Fruit fly (Drosophila melanogaster) whole organism, embryonic: Measurements from ENCODE around the gene PAPLA1.
A peak's percentile ranks its signal among the peaks of the same experiment; 100 is the strongest.

ENCODE experiments used
- CG14667 ChIP-seq: fragments of 200-800 bp; sonication (Bioruptor generic); IDR thresholded peaks from 2 replicates; pipeline ENCODE4 v1.3.6; 2022; ENCODE audit warnings: missing biosample characterization, missing genetic modification characterization
- CG15073 ChIP-seq: fragments of 200-800 bp; sonication (Bioruptor generic); optimal IDR thresholded peaks from 2 replicates; lab custom pipeline; 2016; ENCODE audit warnings: missing biosample characterization, missing genetic modification characterization
- CG15269 ChIP-seq: fragments of 200-800 bp; sonication (Bioruptor generic); optimal IDR thresholded peaks from 2 replicates; lab custom pipeline; 2018; ENCODE audit warnings: missing biosample characterization, mild to moderate bottlenecking, missing genetic modification characterization, moderate library complexity
- CG17359 ChIP-seq: fragments of 200-800 bp; sonication (Bioruptor generic); optimal IDR thresholded peaks from 3 replicates; lab custom pipeline; 2018; ENCODE audit warnings: missing biosample characterization, mild to moderate bottlenecking, missing genetic modification characterization, moderate library complexity
- CG17385 ChIP-seq: fragments of 200-800 bp; sonication (Bioruptor generic); optimal IDR thresholded peaks from 3 replicates; lab custom pipeline; 2018; ENCODE audit warnings: missing biosample characterization, mild to moderate bottlenecking, missing genetic modification characterization
- CG1832 ChIP-seq: fragments of 200-800 bp; sonication (Bioruptor generic); optimal IDR thresholded peaks from 2 replicates; lab custom pipeline; 2017; ENCODE audit warnings: missing biosample characterization, mild to moderate bottlenecking, missing genetic modification characterization, inconsistent platforms
- CG3163 ChIP-seq: fragments of 200-800 bp; sonication (Bioruptor generic); optimal IDR thresholded peaks from 3 replicates; lab custom pipeline; 2016; ENCODE audit warnings: missing biosample characterization, missing genetic modification characterization
- CG32532 ChIP-seq: fragments of 200-800 bp; sonication (Bioruptor generic); IDR thresholded peaks from 2 replicates; pipeline ENCODE4 v1.3.6; 2022; ENCODE audit warnings: missing biosample characterization, missing genetic modification characterization
- CG7745 ChIP-seq: fragments of 200-800 bp; sonication (Bioruptor generic); optimal IDR thresholded peaks from 2 replicates; lab custom pipeline; 2018; ENCODE audit warnings: missing biosample characterization, mild to moderate bottlenecking, missing genetic modification characterization, moderate library complexity
- CG8478 ChIP-seq: fragments of >200 bp; optimal IDR thresholded peaks from 2 replicates; lab custom pipeline; 2018
- CG9797 ChIP-seq: fragments of 200-800 bp; sonication (Bioruptor generic); optimal IDR thresholded peaks from 3 replicates; lab custom pipeline; 2018; ENCODE audit warnings: missing biosample characterization, mild to moderate bottlenecking, missing genetic modification characterization
- CkIIα-i1 ChIP-seq: fragments of 200-800 bp; sonication (Bioruptor generic); IDR thresholded peaks from 2 replicates; pipeline ENCODE4 v1.3.6; 2022; ENCODE audit warnings: missing biosample characterization, missing genetic modification characterization
- E2f2 ChIP-seq: fragments of 200-800 bp; sonication (Bioruptor generic); IDR thresholded peaks from 2 replicates; pipeline ENCODE4 v1.3.6; 2022; ENCODE audit warnings: missing biosample characterization, missing genetic modification characterization
- Fer1 ChIP-seq: fragments of 200-800 bp; sonication (Bioruptor generic); optimal IDR thresholded peaks from 2 replicates; lab custom pipeline; 2017; ENCODE audit warnings: missing biosample characterization, mild to moderate bottlenecking, missing genetic modification characterization
- HHEX ChIP-seq: fragments of 200-800 bp; sonication (Bioruptor generic); optimal IDR thresholded peaks from 3 replicates; lab custom pipeline; 2017; ENCODE audit warnings: missing biosample characterization, mild to moderate bottlenecking, missing genetic modification characterization, missing genetic modification reagents
- Hr39 ChIP-seq: fragments of >200 bp; optimal IDR thresholded peaks from 2 replicates; lab custom pipeline; 2017
- MBD-R2 ChIP-seq: fragments of 200-800 bp; sonication (Bioruptor generic); IDR thresholded peaks from 2 replicates; pipeline ENCODE4 v1.3.6; 2022; ENCODE audit warnings: missing biosample characterization, missing genetic modification characterization
- Med ChIP-seq: fragments of 200-800 bp; sonication (Bioruptor generic); peaks from one replicate; lab custom pipeline; 2016; ENCODE audit warnings: missing biosample characterization, missing genetic modification characterization, mild to moderate bottlenecking, inconsistent platforms, moderate library complexity
- Pdp1 ChIP-seq, 2 experiments: fragments of 200-800 bp; sonication (Bioruptor generic); optimal IDR thresholded peaks; 3 replicates each; lab custom pipeline; 2016; ENCODE audit warnings: missing biosample characterization in 2 of 2, missing genetic modification characterization in 2 of 2, mild to moderate bottlenecking in 1 of 2, moderate library complexity in 1 of 2
- Sox100B ChIP-seq: fragments of 200-800 bp; sonication (Bioruptor generic); optimal IDR thresholded peaks from 3 replicates; lab custom pipeline; 2018; ENCODE audit warnings: missing biosample characterization, mild to moderate bottlenecking, missing genetic modification characterization
- Trl ChIP-seq, 3 experiments: fragments of >200 bp in 2 of 3; fragments of 200-800 bp in 1 of 3; sonication (Bioruptor generic) in 1 of 3; optimal IDR thresholded peaks; 2 replicates in 1 of 3; 3 replicates in 2 of 3; lab custom pipeline; 2016 to 2017; ENCODE audit warnings: missing biosample characterization in 1 of 3, missing genetic modification characterization in 1 of 3
- Vsx1 ChIP-seq: fragments of 200-800 bp; sonication (Bioruptor generic); optimal IDR thresholded peaks from 2 replicates; lab custom pipeline; 2017; ENCODE audit warnings: missing biosample characterization, mild to moderate bottlenecking, missing genetic modification characterization, missing genetic modification reagents
- ato ChIP-seq: fragments of 200-800 bp; sonication (Bioruptor generic); IDR thresholded peaks from 2 replicates; pipeline ENCODE4 v1.3.6; 2022; ENCODE audit warnings: missing biosample characterization, missing genetic modification characterization; ENCODE audit not compliant: partially characterized antibody
- bsh ChIP-seq, 2 experiments: fragments of 200-800 bp; sonication (Bioruptor generic); optimal IDR thresholded peaks; 2 replicates each; lab custom pipeline; 2017 to 2018; ENCODE audit warnings: mild to moderate bottlenecking in 2 of 2, missing biosample characterization in 2 of 2, missing genetic modification characterization in 2 of 2, moderate library complexity in 1 of 2
- cg ChIP-seq: fragments of 200-800 bp; sonication (Bioruptor generic); optimal IDR thresholded peaks from 3 replicates; lab custom pipeline; 2019; ENCODE audit warnings: missing biosample characterization, mild to moderate bottlenecking, missing genetic modification characterization, moderate library complexity
- chinmo ChIP-seq: fragments of 200-800 bp; sonication (Bioruptor generic); IDR thresholded peaks from 4 replicates; pipeline ENCODE4 v1.3.6; 2022; ENCODE audit warnings: missing biosample characterization, missing genetic modification characterization; ENCODE audit not compliant: partially characterized antibody
- dan ChIP-seq: fragments of 200-800 bp; sonication (Bioruptor generic); IDR thresholded peaks from 2 replicates; pipeline ENCODE4 v1.3.6; 2022; ENCODE audit warnings: missing biosample characterization, missing genetic modification characterization
- ftz-f1 ChIP-seq: fragments of 200-800 bp; sonication (Bioruptor generic); optimal IDR thresholded peaks from 2 replicates; lab custom pipeline; 2016; ENCODE audit warnings: missing biosample characterization, missing genetic modification characterization
- gem ChIP-seq: fragments of 200-800 bp; sonication (Bioruptor generic); optimal IDR thresholded peaks from 2 replicates; lab custom pipeline; 2019; ENCODE audit warnings: missing biosample characterization, mild to moderate bottlenecking, missing genetic modification characterization, moderate library complexity
- her ChIP-seq: fragments of 200-800 bp; sonication (Bioruptor generic); optimal IDR thresholded peaks from 2 replicates; lab custom pipeline; 2016; ENCODE audit warnings: missing biosample characterization, missing genetic modification characterization
- kni ChIP-seq: fragments of 200-800 bp; sonication (Bioruptor generic); optimal IDR thresholded peaks from 3 replicates; lab custom pipeline; 2017; ENCODE audit warnings: mild to moderate bottlenecking, missing biosample characterization, missing genetic modification reagents, missing genetic modification characterization
- prd ChIP-seq, 3 experiments: fragments of >200 bp in 2 of 3; fragments of 200-800 bp in 1 of 3; sonication (Bioruptor generic) in 1 of 3; optimal IDR thresholded peaks in 2 of 3; IDR thresholded peaks in 1 of 3; 2 replicates in 2 of 3; 3 replicates in 1 of 3; pipeline versions ENCODE4 v1.3.6 to Lab custom; 2017 to 2022; ENCODE audit warnings: missing biosample characterization in 1 of 3, missing genetic modification characterization in 1 of 3
- sens ChIP-seq: fragments of 200-800 bp; sonication (Bioruptor generic); peaks from one replicate; lab custom pipeline; 2016; ENCODE audit warnings: missing biosample characterization, missing genetic modification characterization
- so ChIP-seq: fragments of 200-800 bp; sonication (Bioruptor generic); IDR thresholded peaks from 3 replicates; pipeline ENCODE4 v1.3.6; 2022; ENCODE audit warnings: missing biosample characterization, missing genetic modification characterization
- toy ChIP-seq: fragments of 200-800 bp; sonication (Bioruptor generic); IDR thresholded peaks from 2 replicates; pipeline ENCODE4 v1.3.6; 2022; ENCODE audit warnings: missing biosample characterization, missing genetic modification characterization
- wek ChIP-seq: fragments of 200-800 bp; sonication (Bioruptor generic); optimal IDR thresholded peaks from 3 replicates; lab custom pipeline; 2018; ENCODE audit warnings: missing biosample characterization, mild to moderate bottlenecking, missing genetic modification characterization, moderate library complexity

PAPLA1 gene

DNA sequence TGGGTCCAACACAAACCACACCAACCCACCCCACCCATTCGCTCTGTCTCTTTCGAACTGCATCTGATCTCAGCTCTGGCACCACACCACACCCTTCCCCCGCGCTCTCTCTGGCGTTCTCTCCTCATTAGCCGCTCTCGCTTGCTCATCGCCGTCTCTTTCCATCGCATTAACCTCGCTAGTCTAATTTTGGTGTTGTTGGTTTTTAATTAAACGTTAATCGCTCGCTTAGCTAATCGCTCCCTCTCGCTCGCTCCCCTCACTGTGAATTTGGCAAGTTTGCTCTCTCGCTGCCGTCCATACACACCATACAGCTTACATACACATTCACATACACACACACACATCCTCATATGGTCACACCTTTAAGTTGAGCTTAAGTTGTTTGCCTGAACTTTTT is 55.3 kb downstream of the PAPLA1 start (continued):
- TF ChIP-seq CG1832 (GFP tag; lab: Kevin White, UChicago): peak; percentile 75
- peak; percentile 99 for TF ChIP-seq Vsx1 (GFP tag; lab: Kevin White, UChicago)
- TF ChIP-seq CG32532 (GFP tag; lab: Robert Waterston, UW): peak; percentile 8; the same call in 1 of the 2 replicates
- peak; percentile 61 for TF ChIP-seq ftz-f1
- peak; percentile 2 for TF ChIP-seq her (GFP tag; lab: Kevin White, UChicago)
- peak; percentile 79 for TF ChIP-seq cg (GFP tag; lab: Kevin White, UChicago)
- TF ChIP-seq CkIIα-i1: no peak
- TF ChIP-seq CG3163: peak; percentile 15
- TF ChIP-seq sens: peak; percentile 41
- TF ChIP-seq ato: no peak
- TF ChIP-seq MBD-R2 (GFP tag; lab: Robert Waterston, UW): 0 out of 2 replicates have a peak, but pooled peaks have one; percentile 8
- peak; percentile 95; the same call in 3 of the 4 replicates for TF ChIP-seq chinmo (GFP tag; lab: Robert Waterston, UW)
- TF ChIP-seq so: no peak
- peak; percentile 50 for TF ChIP-seq CG7745
- TF ChIP-seq Trl (optimal IDR thresholded peaks at IDR 0.05; lab: Kevin White, UChicago): peak; percentile 95 to 96
- no peak for TF ChIP-seq Trl (GFP tag; optimal IDR thresholded peaks at IDR 0.05; lab: Kevin White, UChicago)
- peak; percentile 63 for TF ChIP-seq kni (GFP tag; lab: Kevin White, UChicago)
- peak in 1 of 2 experiments; percentile 35 for TF ChIP-seq Pdp1 (GFP tag; optimal IDR thresholded peaks at IDR 0.05; lab: Kevin White, UChicago)
- peak; percentile 23 for TF ChIP-seq Fer1
- TF ChIP-seq CG15269 (tag; lab: Kevin White, UChicago): no peak
- peak; percentile 5 for TF ChIP-seq wek (GFP tag; lab: Kevin White, UChicago)
- TF ChIP-seq toy (GFP tag; lab: Robert Waterston, UW): no peak
- TF ChIP-seq Med (GFP tag; lab: Kevin White, UChicago): peak; percentile 66

DNA sequence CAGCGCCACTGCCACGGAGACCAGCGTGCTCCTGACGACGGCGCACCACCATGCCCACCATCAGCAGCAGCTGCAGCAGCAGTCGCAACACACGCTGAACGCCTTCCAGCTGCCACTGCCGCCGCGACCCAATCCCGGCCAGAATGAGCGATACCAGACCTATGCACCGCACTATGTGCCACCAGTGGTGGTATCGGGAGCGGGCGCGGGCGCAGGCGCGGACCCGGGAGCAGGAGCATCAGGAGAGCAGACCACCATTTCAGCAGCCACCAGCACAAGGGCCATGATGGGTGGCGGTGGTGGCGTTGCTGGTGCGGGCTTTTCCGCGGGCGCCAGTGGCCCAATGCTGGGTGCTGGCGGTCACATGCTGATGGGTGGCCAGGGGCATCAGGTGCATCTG is 56.4 kb downstream of the PAPLA1 start:
- TF ChIP-seq Hr39 (peak; percentile 100), E2f2 (GFP tag; lab: Robert Waterston, UW) (no peak), bsh (GFP tag; optimal IDR thresholded peaks at IDR 0.05; lab: Kevin White, UChicago) (no peak), CG8478 (lab: Kevin White, UChicago) (peak; percentile 85), CG17359 (tag; lab: Kevin White, UChicago) (no peak), CkIIα-i1 (0 out of 2 replicates have a peak, but pooled peaks have one; percentile 21), Sox100B (GFP tag; lab: Kevin White, UChicago) (no peak), CG17385 (no peak), dan (no peak), CG9797 (GFP tag; lab: Kevin White, UChicago) (no peak), CG15073 (no peak), gem (tag; lab: Kevin White, UChicago) (no peak), Trl (optimal IDR thresholded peaks at IDR 0.05; lab: Kevin White, UChicago) (peak; percentile 21 to 44), Trl (GFP tag; optimal IDR thresholded peaks at IDR 0.05; lab: Kevin White, UChicago) (no peak), Med (GFP tag; lab: Kevin White, UChicago) (peak; percentile 76), CG14667 (GFP tag; lab: Robert Waterston, UW) (no peak), HHEX (GFP tag; lab: Kevin White, UChicago) (no peak), prd (optimal IDR thresholded peaks at IDR 0.05; lab: Kevin White, UChicago) (no peak), prd (GFP tag; IDR thresholded peaks at IDR 0.05; lab: Robert Waterston, UW) (no peak)
- TF ChIP-seq, all 482 proteins: peak for 5
